Fruit fly (Drosophila melanogaster): ENCODE results near the gene Sld5.

DNA sequence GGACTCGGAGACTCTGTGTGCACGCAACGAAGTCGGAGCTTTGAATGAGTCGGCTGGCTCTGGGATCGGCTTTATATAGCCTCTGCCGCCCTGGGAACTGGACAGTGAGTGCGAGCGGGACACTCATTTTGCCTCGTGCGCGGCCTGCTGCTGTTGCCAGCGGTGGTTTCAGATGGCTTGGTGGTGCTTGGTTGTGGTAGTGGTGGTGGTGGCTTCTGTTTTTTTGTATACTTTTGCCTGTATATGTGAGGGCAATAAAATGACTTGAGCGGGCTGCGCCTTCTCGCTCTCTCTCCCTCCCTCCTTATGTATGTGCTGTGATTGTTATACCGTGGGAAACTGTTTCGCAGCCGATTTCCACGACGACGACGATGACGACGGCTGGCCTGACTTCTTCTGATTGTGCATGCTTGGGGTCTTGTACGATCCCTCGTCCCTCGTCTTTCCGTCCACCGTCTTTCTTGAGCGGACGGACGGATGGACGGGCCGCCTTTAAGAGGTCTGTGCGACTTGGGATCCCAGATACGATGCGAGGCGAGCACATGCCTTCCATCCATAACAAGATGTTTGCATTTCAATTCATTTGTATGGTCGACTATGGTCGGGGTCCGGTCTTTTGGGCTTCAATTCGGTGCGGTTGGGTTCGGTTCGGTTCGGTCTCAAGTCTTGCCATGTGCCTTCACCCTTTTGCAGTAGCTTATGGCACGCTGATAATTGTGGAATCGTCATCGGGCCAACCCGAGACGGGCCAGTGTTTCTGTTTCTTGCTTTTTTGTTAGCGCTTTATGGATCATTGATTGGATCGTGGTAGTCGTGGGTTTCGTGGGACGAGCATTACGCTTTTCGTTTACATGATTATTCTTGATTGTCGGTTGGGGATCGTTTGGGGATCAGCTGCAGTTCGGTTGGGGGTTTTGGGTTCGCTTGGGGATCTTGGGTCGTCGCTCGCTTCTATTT, 50.1 kb downstream of the Sld5 start:
- TF ChIP-seq Clk (GFP tag; optimal IDR thresholded peaks at IDR 0.05) (no peak), toe (GFP tag; optimal IDR thresholded peaks at IDR 0.05) (no peak), kay (GFP tag; ENCODE audit: borderline replicate concordance) (no peak), Crg-1 (GFP tag; optimal IDR thresholded peaks at IDR 0.05) (no peak), CG1620 (GFP tag; optimal IDR thresholded peaks at IDR 0.05) (no peak), ovo (GFP tag; optimal IDR thresholded peaks at IDR 0.05) (no peak), bab1 (GFP tag; optimal IDR thresholded peaks at IDR 0.05) (no peak), tj (GFP tag; optimal IDR thresholded peaks at IDR 0.05) (peak; percentile 79), CG7045 (GFP tag; optimal IDR thresholded peaks at IDR 0.05) (no peak), pad (GFP tag; optimal IDR thresholded peaks at IDR 0.05) (no peak), Mnt (GFP tag; optimal IDR thresholded peaks at IDR 0.05) (peak; percentile 31), Hr96 (GFP tag; optimal IDR thresholded peaks at IDR 0.05) (no peak), CG5204 (GFP tag; optimal IDR thresholded peaks at IDR 0.05) (no peak)

Data from whole organism, adult.